Worm (Caenorhabditis elegans): Measurements from ENCODE around the gene uba-1.

DNA sequence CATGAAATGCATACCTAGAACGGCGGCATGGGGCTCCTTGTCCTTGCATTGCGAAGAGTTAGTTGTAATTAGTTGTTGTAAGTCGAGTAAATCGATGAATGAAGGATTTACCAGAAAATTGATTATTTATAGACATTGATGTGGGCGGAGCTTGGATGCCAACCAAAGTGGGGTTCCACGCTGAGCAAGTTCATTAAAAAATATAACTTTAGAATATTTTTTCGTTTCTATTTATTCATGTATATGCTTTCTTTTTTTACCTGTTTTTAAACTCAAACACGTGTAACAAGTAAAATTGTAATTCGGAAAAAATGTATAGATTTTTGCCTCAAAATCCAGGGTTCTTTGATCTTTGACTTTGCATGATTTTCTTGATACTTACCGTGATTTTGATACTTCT, 32.8 kb upstream of the uba-1 start, which contains the start of gene gipc-2:
- TF ChIP-seq T20F7.1 (GFP tag; optimal IDR thresholded peaks at IDR 0.05) (no peak), nhr-10 (tag; optimal IDR thresholded peaks at IDR 0.05) (no peak), egl-43 (GFP tag; IDR thresholded peaks at IDR 0.05) (no peak)
